Worm (Caenorhabditis elegans) whole organism, midembryonic: ENCODE results near the gene ZK856.16.

ENCODE experiments used
- T22C8.4 ChIP-seq: fragments of 200-800 bp; sonication (Bioruptor generic); IDR thresholded peaks from 2 replicates; pipeline ENCODE4 v1.3.6; 2022; ENCODE audit warnings: missing genetic modification characterization, missing compliant biosample characterization
- cog-1 ChIP-seq: sonication (generic microtip); optimal IDR thresholded peaks from 2 replicates; lab custom pipeline; 2016; ENCODE audit warnings: missing genetic modification characterization, missing compliant biosample characterization
- flt-1 ChIP-seq: fragments of 200-800 bp; sonication (Bioruptor generic); IDR thresholded peaks from 2 replicates; pipeline ENCODE4 v1.3.6; 2022; ENCODE audit warnings: missing genetic modification characterization, missing compliant biosample characterization
- klf-2 ChIP-seq: fragments of 200-800 bp; sonication (Bioruptor generic); conservative IDR thresholded peaks from 2 replicates; pipeline ENCODE4 v1.3.6; 2022; ENCODE audit warnings: missing genetic modification reagents, missing genetic modification characterization, missing compliant biosample characterization
- med-1 ChIP-seq: sonication (generic microtip); optimal IDR thresholded peaks from 2 replicates; lab custom pipeline; 2017; ENCODE audit warnings: missing genetic modification characterization, mild to moderate bottlenecking, missing compliant biosample characterization, antibody characterized with exemption, missing genetic modification reagents; ENCODE audit not compliant: insufficient read depth
- ref-1 ChIP-seq: fragments of 200-800 bp; sonication (Bioruptor generic); conservative IDR thresholded peaks from 2 replicates; pipeline ENCODE4 v1.3.6; 2022; ENCODE audit warnings: missing genetic modification reagents, missing genetic modification characterization, missing compliant biosample characterization
- tab-1 ChIP-seq: fragments of 200-800 bp; sonication (Bioruptor generic); IDR thresholded peaks from 2 replicates; pipeline ENCODE4 v1.3.6; 2022; ENCODE audit warnings: missing genetic modification characterization, missing compliant biosample characterization
- ztf-23 ChIP-seq: fragments of 200-800 bp; sonication (Bioruptor generic); IDR thresholded peaks from 2 replicates; pipeline ENCODE4 v1.3.6; 2022; ENCODE audit warnings: missing genetic modification reagents, missing genetic modification characterization, missing compliant biosample characterization
- ztf-29 ChIP-seq: fragments of 200-800 bp; sonication (Bioruptor generic); IDR thresholded peaks from 2 replicates; pipeline ENCODE4 v1.3.6; 2022; ENCODE audit warnings: missing genetic modification reagents, missing genetic modification characterization, missing compliant biosample characterization

ZK856.16 gene

ce11 chrV:10212627-10213026 is 7.2 kb upstream of the ZK856.16 start, which contains the start of gene hpo-40:
Gene hpo-40, plus strand, starts transcription at chrV:10212927.
- TF ChIP-seq ztf-29 (GFP tag; lab: Robert Waterston, UW) (no peak), klf-2 (GFP tag; lab: Robert Waterston, UW) (no peak), ztf-23 (no peak), cog-1 (no peak), tab-1 (GFP tag; lab: Robert Waterston, UW) (no peak), T22C8.4 (no peak), med-1 (GFP tag; lab: Kevin White, UChicago) (no peak), ref-1 (GFP tag; lab: Robert Waterston, UW) (no peak), flt-1 (GFP tag; lab: Robert Waterston, UW) (no peak)

DNA sequence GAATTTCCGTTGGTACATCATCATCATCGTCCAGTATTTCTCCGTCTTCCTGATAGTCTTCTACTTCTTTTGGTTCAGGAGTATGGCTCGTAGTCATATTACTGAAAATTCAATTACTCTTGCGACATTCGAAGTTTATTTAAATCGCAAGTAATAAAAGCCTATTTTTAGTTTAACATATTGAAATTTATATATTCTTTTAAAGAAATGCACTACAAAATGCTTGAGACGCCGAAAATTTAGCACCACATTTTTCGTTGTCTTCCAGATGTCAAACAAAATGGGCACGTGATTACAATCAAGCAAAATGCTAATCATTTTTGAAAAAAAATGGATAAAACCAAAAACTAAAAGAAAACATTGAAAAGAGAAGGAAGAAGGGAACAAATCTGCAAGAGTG is 6.6 kb upstream of the ZK856.16 start, which contains the start of gene zhit-3:
TSS of gene zhit-3 (minus strand) at position 101 of the 400 bp plus-strand sequence.
- no peak for TF ChIP-seq klf-2 (GFP tag; lab: Robert Waterston, UW)

DNA sequence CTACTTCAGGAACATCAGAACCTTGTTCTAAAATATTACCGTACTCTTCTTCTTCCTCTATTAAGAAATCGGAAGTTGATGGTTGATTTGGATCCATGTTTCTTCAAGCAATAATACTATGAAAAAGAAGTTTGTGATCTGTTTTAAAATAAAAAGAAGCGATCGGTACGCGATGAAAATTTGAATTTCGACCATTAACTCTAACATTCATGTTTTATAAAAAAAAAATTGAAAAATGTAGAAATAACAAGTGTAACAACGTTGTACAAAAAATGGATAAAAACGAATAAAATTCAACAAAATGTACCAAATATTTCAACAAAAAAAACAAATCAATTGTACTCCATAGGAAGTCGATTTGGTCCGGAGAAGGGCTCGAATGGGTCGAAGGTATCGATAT is 4.9 kb upstream of the ZK856.16 start, which contains the start of gene tftc-3:
TSS of gene tftc-3 (minus strand) at position 101 of the 400 bp plus-strand sequence.
- no peak for TF ChIP-seq klf-2 (GFP tag; lab: Robert Waterston, UW)
- no peak for TF ChIP-seq T22C8.4
- TF ChIP-seq ztf-29 (GFP tag; lab: Robert Waterston, UW), result no peak
- TF ChIP-seq ztf-23, result no peak
- TF ChIP-seq med-1 (GFP tag; lab: Kevin White, UChicago), result no peak
- TF ChIP-seq flt-1 (GFP tag; lab: Robert Waterston, UW), result no peak
- no peak for TF ChIP-seq cog-1
- TF ChIP-seq ref-1 (GFP tag; lab: Robert Waterston, UW), result no peak
- no peak for TF ChIP-seq tab-1 (GFP tag; lab: Robert Waterston, UW)

DNA sequence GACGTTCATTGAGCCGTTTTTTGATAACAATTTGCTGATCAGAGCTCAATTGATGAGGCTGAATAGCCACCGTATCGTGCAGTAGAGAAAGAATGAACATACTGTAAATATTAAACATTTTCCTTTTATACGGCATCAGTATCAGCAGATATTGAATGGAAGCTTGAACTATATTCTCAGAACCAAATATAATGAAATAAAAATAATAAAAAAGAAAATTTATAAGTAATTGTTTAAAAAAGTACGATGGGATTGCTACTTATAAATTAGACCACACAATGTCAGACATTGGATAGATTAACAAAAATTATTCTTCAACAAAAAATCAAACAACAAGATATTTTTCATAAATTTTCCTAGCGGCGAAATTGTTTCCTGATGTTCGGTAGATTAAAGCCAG is 1.1 kb upstream of the ZK856.16 start, which contains the start of gene rpc-25:
TSS of gene rpc-25 (minus strand) at position 101 of the 400 bp plus-strand sequence.
- TF ChIP-seq ref-1 (GFP tag; lab: Robert Waterston, UW), result no peak
- TF ChIP-seq med-1 (GFP tag; lab: Kevin White, UChicago), result no peak
- no peak for TF ChIP-seq cog-1
- no peak for TF ChIP-seq klf-2 (GFP tag; lab: Robert Waterston, UW)
- TF ChIP-seq ztf-29 (GFP tag; lab: Robert Waterston, UW), result no peak
- TF ChIP-seq T22C8.4, result no peak
- no peak for TF ChIP-seq ztf-23
- no peak for TF ChIP-seq tab-1 (GFP tag; lab: Robert Waterston, UW)
- no peak for TF ChIP-seq flt-1 (GFP tag; lab: Robert Waterston, UW)

DNA sequence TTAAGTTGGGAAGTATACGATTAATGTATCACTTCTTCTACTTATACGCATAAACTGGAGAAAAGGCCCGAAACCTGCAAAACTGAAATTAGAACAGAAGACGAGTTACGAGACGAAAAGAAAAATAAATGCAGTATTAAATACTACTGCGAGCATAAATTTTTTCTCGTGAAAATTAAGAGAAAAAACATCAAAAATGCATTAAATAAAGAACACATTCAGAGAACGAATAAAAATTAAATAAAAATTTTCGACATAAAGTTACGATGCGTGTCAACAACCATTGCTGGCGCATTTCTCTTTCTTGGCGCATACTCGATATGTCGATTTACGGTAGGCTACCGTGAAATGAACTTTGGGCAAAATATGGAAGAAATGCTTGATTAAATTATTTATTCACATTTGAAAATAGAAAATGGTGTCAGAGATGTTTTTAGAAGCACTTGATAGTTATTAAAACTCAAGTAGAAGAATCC is 482 bp downstream of the ZK856.16 start, which contains the start of the genes ZK856.19 and ZK856.11:
TSS of gene ZK856.19 (minus strand) at position 51 of the 476 bp plus-strand sequence.
TSS of gene ZK856.11 (minus strand) at position 76 of the 476 bp plus-strand sequence.
- TF ChIP-seq flt-1 (GFP tag; lab: Robert Waterston, UW), result no peak
- TF ChIP-seq ref-1 (GFP tag; lab: Robert Waterston, UW), result no peak
- no peak for TF ChIP-seq T22C8.4
- no peak for TF ChIP-seq med-1 (GFP tag; lab: Kevin White, UChicago)
- TF ChIP-seq cog-1, result no peak
- TF ChIP-seq tab-1 (GFP tag; lab: Robert Waterston, UW), result no peak
- no peak for TF ChIP-seq klf-2 (GFP tag; lab: Robert Waterston, UW)
- TF ChIP-seq ztf-29 (GFP tag; lab: Robert Waterston, UW), result no peak
- no peak for TF ChIP-seq ztf-23

DNA sequence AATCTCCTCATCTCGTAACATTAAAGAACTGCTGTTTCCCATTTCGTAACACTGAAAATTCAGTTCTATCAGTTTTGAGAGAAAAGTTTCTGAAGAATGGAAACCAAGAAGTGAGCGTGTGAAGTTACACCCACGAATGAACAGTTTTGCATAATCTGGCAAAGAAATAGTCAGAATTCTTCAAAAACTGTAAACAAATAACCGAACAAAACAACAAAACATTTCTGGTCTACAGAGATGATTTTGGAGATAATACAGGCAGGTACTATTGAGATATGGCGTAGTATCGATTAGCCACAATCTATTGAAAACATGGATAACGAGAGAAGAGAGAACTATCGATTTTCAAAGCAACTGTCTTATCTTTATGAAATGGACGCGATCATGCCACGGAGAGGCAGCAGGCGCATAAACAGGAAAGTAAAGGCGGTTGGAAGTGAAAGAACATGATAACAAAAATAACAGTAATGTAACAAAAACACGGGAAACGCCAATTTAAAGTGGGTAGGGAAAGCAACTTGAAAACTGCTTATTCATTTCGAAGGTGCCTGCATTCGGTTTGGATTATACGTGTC is 1.9 kb downstream of the ZK856.16 start, which contains the start of gene chpf-1:
TSS of gene chpf-1 (minus strand) at position 51 of the 575 bp plus-strand sequence.
- no peak for TF ChIP-seq flt-1 (GFP tag; lab: Robert Waterston, UW)
- no peak; the same call in 1 of the 2 replicates for TF ChIP-seq T22C8.4
- no peak for TF ChIP-seq med-1 (GFP tag; lab: Kevin White, UChicago)
- TF ChIP-seq ref-1 (GFP tag; lab: Robert Waterston, UW), result no peak
- no peak for TF ChIP-seq ztf-23
- no peak for TF ChIP-seq cog-1
- no peak for TF ChIP-seq klf-2 (GFP tag; lab: Robert Waterston, UW)
- no peak for TF ChIP-seq ztf-29 (GFP tag; lab: Robert Waterston, UW)
- no peak for TF ChIP-seq tab-1 (GFP tag; lab: Robert Waterston, UW)

ce11 chrV:10202340-10202739 is 3.0 kb downstream of the ZK856.16 start:
- no peak for TF ChIP-seq tab-1 (GFP tag; lab: Robert Waterston, UW)
- TF ChIP-seq cog-1, result no peak
- no peak for TF ChIP-seq ztf-29 (GFP tag; lab: Robert Waterston, UW)
- no peak for TF ChIP-seq klf-2 (GFP tag; lab: Robert Waterston, UW)
- no peak for TF ChIP-seq med-1 (GFP tag; lab: Kevin White, UChicago)
- TF ChIP-seq T22C8.4, result no peak
- TF ChIP-seq flt-1 (GFP tag; lab: Robert Waterston, UW), result no peak
- TF ChIP-seq ztf-23, result no peak
- no peak for TF ChIP-seq ref-1 (GFP tag; lab: Robert Waterston, UW)

- TF ChIP-seq T22C8.4 (no peak), ref-1 (GFP tag; lab: Robert Waterston, UW) (no peak), cog-1 (no peak), ztf-29 (GFP tag; lab: Robert Waterston, UW) (no peak), klf-2 (GFP tag; lab: Robert Waterston, UW) (no peak), tab-1 (GFP tag; lab: Robert Waterston, UW) (no peak), flt-1 (GFP tag; lab: Robert Waterston, UW) (no peak), ztf-23 (no peak), med-1 (GFP tag; lab: Kevin White, UChicago) (no peak)
Measured at ce11 chrV:10201913-10202312, 3.5 kb downstream of the ZK856.16 start, which contains the start of gene ZK856.7. Gene ZK856.7, plus strand, starts transcription at chrV:10202098.

- TF ChIP-seq T22C8.4 (no peak), cog-1 (no peak), flt-1 (GFP tag; lab: Robert Waterston, UW) (no peak), med-1 (GFP tag; lab: Kevin White, UChicago) (no peak), ref-1 (GFP tag; lab: Robert Waterston, UW) (no peak), klf-2 (GFP tag; lab: Robert Waterston, UW) (no peak), ztf-29 (GFP tag; lab: Robert Waterston, UW) (no peak), tab-1 (GFP tag; lab: Robert Waterston, UW) (no peak), ztf-23 (no peak)
Measured at ce11 chrV:10198386-10198785, 7.0 kb downstream of the ZK856.16 start, which contains the start of gene ZK856.6. Gene ZK856.6, plus strand, starts transcription at chrV:10198686.
